Fruit fly (Drosophila melanogaster): ENCODE measurements around the gene CG5909.

dm6 chr3R:27201538-27202281 is 40.8 kb downstream of the CG5909 start:
- TF ChIP-seq CG34367 (tag; optimal IDR thresholded peaks at IDR 0.05) (peak; percentile 76), Ets98B (GFP tag; IDR thresholded peaks at IDR 0.05) (no peak), rn (GFP tag; IDR thresholded peaks at IDR 0.05) (no peak), Snoo (tag; optimal IDR thresholded peaks at IDR 0.05) (peak; percentile 71), CG10348 (GFP tag; IDR thresholded peaks at IDR 0.05) (no peak), EcR (GFP tag; optimal IDR thresholded peaks at IDR 0.05) (peak; percentile 34), CG15710 (tag; optimal IDR thresholded peaks at IDR 0.05) (peak; percentile 88), CG12605 (GFP tag; IDR thresholded peaks at IDR 0.05) (0 out of 2 replicates have a peak, but pooled peaks have one; percentile 15), CG32121 (GFP tag; IDR thresholded peaks at IDR 0.05) (no peak), CG4496 (GFP tag; IDR thresholded peaks at IDR 0.05) (peak; percentile 18; the same call in 1 of the 3 replicates), D1 (tag; optimal IDR thresholded peaks at IDR 0.05) (peak; percentile 79), gl (tag; optimal IDR thresholded peaks at IDR 0.05) (peak; percentile 57), fd96Ca (GFP tag; IDR thresholded peaks at IDR 0.05) (no peak), Pif1A (GFP tag; optimal IDR thresholded peaks at IDR 0.05) (peak; percentile 19)

Measured in whole organism, pupa.